Fruit fly (Drosophila melanogaster) whole organism, wandering third instar larva: ENCODE measurements around the gene nAChRbeta3.

Experiments used
- Abd-B ChIP-seq: fragments of >200 bp; optimal IDR thresholded peaks from 2 replicates; lab custom pipeline; 2017; ENCODE audit warnings: missing biosample characterization, missing genetic modification characterization
- CG32264 ChIP-seq: fragments of 200-800 bp; sonication (Bioruptor generic); optimal IDR thresholded peaks from 2 replicates; lab custom pipeline; 2016; ENCODE audit warnings: missing biosample characterization, missing genetic modification characterization
- CG9705 ChIP-seq: fragments of 200-800 bp; sonication (Bioruptor generic); optimal IDR thresholded peaks from 2 replicates; lab custom pipeline; 2018; ENCODE audit warnings: missing biosample characterization, mild to moderate bottlenecking, missing genetic modification characterization
- CrebA ChIP-seq: fragments of 200-800 bp; sonication (Bioruptor generic); optimal IDR thresholded peaks from 2 replicates; lab custom pipeline; 2016; ENCODE audit warnings: missing biosample characterization, mild to moderate bottlenecking, missing genetic modification characterization, borderline replicate concordance
- Dif ChIP-seq: fragments of 200-275, 200-300 bp; sonication (Bioruptor generic); optimal IDR thresholded peaks from 2 replicates; lab custom pipeline; 2018; ENCODE audit warnings: missing biosample characterization, missing genetic modification characterization; ENCODE audit not compliant: partially characterized antibody
- Sp1 ChIP-seq: fragments of 200-800 bp; sonication (Bioruptor generic); optimal IDR thresholded peaks from 3 replicates; lab custom pipeline; 2019; ENCODE audit warnings: missing biosample characterization, mild to moderate bottlenecking, missing genetic modification characterization, moderate library complexity
- dsf ChIP-seq: sonication (Bioruptor generic); optimal IDR thresholded peaks from 2 replicates; lab custom pipeline; 2016; ENCODE audit warnings: missing biosample characterization, missing genetic modification characterization, borderline replicate concordance
- foxo ChIP-seq, 2 experiments: fragments of 200-800 bp; sonication (Bioruptor generic); optimal IDR thresholded peaks; 2 replicates in 1 of 2; 3 replicates in 1 of 2; lab custom pipeline; 2016 to 2017; ENCODE audit warnings: missing biosample characterization in 2 of 2, missing genetic modification characterization in 2 of 2
- fru ChIP-seq: fragments of 200-800 bp; sonication (Bioruptor generic); optimal IDR thresholded peaks from 3 replicates; lab custom pipeline; 2016; ENCODE audit warnings: missing biosample characterization, mild to moderate bottlenecking, missing genetic modification characterization
- h ChIP-seq: fragments of 200-800 bp; sonication (Bioruptor generic); optimal IDR thresholded peaks from 3 replicates; lab custom pipeline; 2016; ENCODE audit warnings: missing biosample characterization, mild to moderate bottlenecking, missing genetic modification characterization
- lola ChIP-seq: fragments of >200 bp; optimal IDR thresholded peaks from 2 replicates; lab custom pipeline; 2017; ENCODE audit warnings: missing biosample characterization, missing genetic modification characterization
- psq ChIP-seq: fragments of 200-800 bp; sonication (Bioruptor generic); optimal IDR thresholded peaks from 3 replicates; lab custom pipeline; 2017; ENCODE audit warnings: missing biosample characterization, mild to moderate bottlenecking, missing genetic modification characterization, moderate library complexity
- tai ChIP-seq: sonication (Bioruptor generic); optimal IDR thresholded peaks from 2 replicates; lab custom pipeline; 2016; ENCODE audit warnings: missing biosample characterization, missing genetic modification characterization

- no peak for TF ChIP-seq dsf (GFP tag; lab: Kevin White, UChicago)
- no peak for TF ChIP-seq h
- no peak for TF ChIP-seq CG32264 (GFP tag; lab: Kevin White, UChicago)
- no peak for TF ChIP-seq fru (GFP tag; lab: Kevin White, UChicago)
- peak; percentile 53 for TF ChIP-seq Sp1
- TF ChIP-seq CrebA (GFP tag; lab: Kevin White, UChicago): no peak
- TF ChIP-seq CG9705 (GFP tag; lab: Kevin White, UChicago): peak; percentile 54
- TF ChIP-seq Abd-B: no peak
- TF ChIP-seq foxo (GFP tag; optimal IDR thresholded peaks at IDR 0.05; lab: Kevin White, UChicago): no peak
- no peak for TF ChIP-seq lola (GFP tag; lab: Kevin White, UChicago)
- no peak for TF ChIP-seq tai (GFP tag; lab: Kevin White, UChicago)
- TF ChIP-seq Dif (GFP tag; lab: Kevin White, UChicago): no peak
- TF ChIP-seq psq (GFP tag; lab: Kevin White, UChicago): peak; percentile 34
Measured at dm6 chr2L:568030-568429, 23.1 kb downstream of the nAChRbeta3 start, which contains the start of the genes Nle and Sf3b1.
